Fruit fly (Drosophila melanogaster): ENCODE measurements around the gene CG3609.

The CG3609 gene

dm6 chr2L:2373818-2374746, at the start of gene CG3609, which contains the start of gene CG15390 (continued):
- TF ChIP-seq CG7786 (GFP tag; optimal IDR thresholded peaks at IDR 0.05) (peak; percentile 90), corto (GFP tag; optimal IDR thresholded peaks at IDR 0.05) (peak; percentile 51), CG17612 (GFP tag; IDR thresholded peaks at IDR 0.05) (peak; percentile 77), h (optimal IDR thresholded peaks at IDR 0.05) (no peak), vnd (GFP tag; IDR thresholded peaks at IDR 0.05; ENCODE audit: partially characterized antibody) (no peak), pb (GFP tag; optimal IDR thresholded peaks at IDR 0.05) (peak; percentile 78), CG8765 (GFP tag; IDR thresholded peaks at IDR 0.05) (peak; percentile 72), Dip3 (GFP tag; optimal IDR thresholded peaks at IDR 0.05) (peak; percentile 81), CG3838 (GFP tag; optimal IDR thresholded peaks at IDR 0.05) (peak; percentile 9), Gug (GFP tag; IDR thresholded peaks at IDR 0.05) (peak; percentile 92), pum (GFP tag; optimal IDR thresholded peaks at IDR 0.05) (peak; percentile 73), vvl (GFP tag; IDR thresholded peaks at IDR 0.05) (peak; percentile 94), CG3847 (GFP tag; IDR thresholded peaks at IDR 0.05) (peak; percentile 86), dimm (GFP tag; IDR thresholded peaks at IDR 0.05) (no peak), sens-2 (GFP tag; IDR thresholded peaks at IDR 0.05) (peak; percentile 59), Bteb2 (GFP tag; optimal IDR thresholded peaks at IDR 0.05) (peak; percentile 87), schlank (tag; optimal IDR thresholded peaks at IDR 0.05) (peak; percentile 92), klu (GFP tag; IDR thresholded peaks at IDR 0.05) (no peak), Tbp (GFP tag; optimal IDR thresholded peaks at IDR 0.05) (no peak), Oaz (GFP tag; IDR thresholded peaks at IDR 0.05) (peak; percentile 39), aop (GFP tag; IDR thresholded peaks at IDR 0.05) (peak; percentile 86), CG7839 (tag; optimal IDR thresholded peaks at IDR 0.05) (peak; percentile 64), ash1 (GFP tag; optimal IDR thresholded peaks at IDR 0.05) (peak; percentile 86), CrebB (tag; optimal IDR thresholded peaks at IDR 0.05) (peak; percentile 87), CG9797 (GFP tag; optimal IDR thresholded peaks at IDR 0.05) (no peak), CG3407 (GFP tag; optimal IDR thresholded peaks at IDR 0.05) (peak; percentile 41), NC2β (GFP tag; optimal IDR thresholded peaks at IDR 0.05) (peak; percentile 88), NK7.1 (GFP tag; optimal IDR thresholded peaks at IDR 0.05) (peak; percentile 83), btn (GFP tag; optimal IDR thresholded peaks at IDR 0.05) (peak; percentile 77), prd (optimal IDR thresholded peaks at IDR 0.05) (no peak), prd (GFP tag; IDR thresholded peaks at IDR 0.05) (peak; percentile 86), crp (GFP tag; optimal IDR thresholded peaks at IDR 0.05) (peak; percentile 85 to 99), Rfx (GFP tag; IDR thresholded peaks at IDR 0.05) (peak; percentile 98), crc (GFP tag; optimal IDR thresholded peaks at IDR 0.05) (peak; percentile 79), Bdp1 (GFP tag; optimal IDR thresholded peaks at IDR 0.05) (peak; percentile 51), zen2 (GFP tag; IDR thresholded peaks at IDR 0.05; ENCODE audit: partially characterized antibody) (no peak), CG11695 (GFP tag; IDR thresholded peaks at IDR 0.05) (peak; percentile 65), CG12219 (GFP tag; optimal IDR thresholded peaks at IDR 0.05) (peak; percentile 76), CG7745 (tag; optimal IDR thresholded peaks at IDR 0.05) (no peak), CG1603 (tag; optimal IDR thresholded peaks at IDR 0.05) (peak; percentile 87), Doc2 (GFP tag; IDR thresholded peaks at IDR 0.05) (no peak), CG4854 (GFP tag; optimal IDR thresholded peaks at IDR 0.05) (peak; percentile 73), CG11723 (GFP tag; optimal IDR thresholded peaks at IDR 0.05) (peak; percentile 68), otp (GFP tag; IDR thresholded peaks at IDR 0.05) (peak; percentile 92), CG10147 (GFP tag; optimal IDR thresholded peaks at IDR 0.05) (peak; percentile 69), CG1024 (GFP tag; IDR thresholded peaks at IDR 0.05) (peak; percentile 55; the same call in 1 of the 2 replicates), tio (GFP tag; optimal IDR thresholded peaks at IDR 0.05) (peak; percentile 23), CG7372 (GFP tag; IDR thresholded peaks at IDR 0.05) (peak; percentile 60), CG12104 (GFP tag; optimal IDR thresholded peaks at IDR 0.05) (peak; percentile 22), dmrt99B (tag; optimal IDR thresholded peaks at IDR 0.05) (peak; percentile 63)
